Worm (Caenorhabditis elegans) whole organism, young adult: ENCODE measurements around the gene F31E3.12.
A peak's percentile ranks its signal among the peaks of the same experiment; 100 is the strongest.

Experiments
- B0035.1 ChIP-seq: sonication (generic microtip); optimal IDR thresholded peaks from 2 replicates; lab custom pipeline; 2016; ENCODE audit warnings: missing genetic modification characterization, mild to moderate bottlenecking, missing compliant biosample characterization, missing genotype, missing genetic modification reagents
- B0336.3 ChIP-seq: fragments of 200-800 bp; sonication (Bioruptor generic); IDR thresholded peaks from 2 replicates; pipeline ENCODE4 v1.3.6; 2022; ENCODE audit warnings: missing genetic modification characterization, missing compliant biosample characterization
- C17E4.6 ChIP-seq: fragments of 200-800 bp; sonication (Bioruptor generic); IDR thresholded peaks from 2 replicates; pipeline ENCODE4 v1.3.6; 2022; ENCODE audit warnings: missing genetic modification reagents, missing genetic modification characterization, missing compliant biosample characterization
- F23B12.7 ChIP-seq: sonication (generic microtip); optimal IDR thresholded peaks from 2 replicates; lab custom pipeline; 2017; ENCODE audit warnings: missing genetic modification characterization, mild to moderate bottlenecking, missing compliant biosample characterization, antibody characterized with exemption, moderate library complexity; ENCODE audit not compliant: insufficient read depth
- F37B4.10 ChIP-seq: fragments of 200-800 bp; sonication (Bioruptor generic); IDR thresholded peaks from 2 replicates; pipeline ENCODE4 v1.3.6; 2022; ENCODE audit warnings: missing genetic modification characterization, missing compliant biosample characterization
- F49E8.2 ChIP-seq: sonication (generic microtip); optimal IDR thresholded peaks from 3 replicates; lab custom pipeline; 2017; ENCODE audit warnings: missing genetic modification characterization, mild to moderate bottlenecking, missing compliant biosample characterization, antibody characterized with exemption, moderate library complexity; ENCODE audit not compliant: insufficient read depth
- F52B5.7 ChIP-seq: sonication (generic microtip); optimal IDR thresholded peaks from 2 replicates; lab custom pipeline; 2016; ENCODE audit warnings: mild to moderate bottlenecking, missing genetic modification characterization, missing compliant biosample characterization
- F55B11.4 ChIP-seq: sonication (generic microtip); optimal IDR thresholded peaks from 2 replicates; lab custom pipeline; 2016; ENCODE audit warnings: missing compliant biosample characterization, missing genetic modification characterization, borderline replicate concordance; ENCODE audit not compliant: insufficient read depth
- F57A8.1 ChIP-seq: fragments of 200-800 bp; sonication (Bioruptor generic); optimal IDR thresholded peaks from 2 replicates; lab custom pipeline; 2018; ENCODE audit warnings: mild to moderate bottlenecking, missing genetic modification characterization, moderate library complexity, missing compliant biosample characterization
- F57C9.4 ChIP-seq: sonication (generic microtip); optimal IDR thresholded peaks from 2 replicates; lab custom pipeline; 2017; ENCODE audit warnings: mild to moderate bottlenecking, missing genetic modification characterization, missing compliant biosample characterization
- T07F8.4 ChIP-seq: sonication (generic microtip); optimal IDR thresholded peaks from 2 replicates; lab custom pipeline; 2016; ENCODE audit warnings: mild to moderate bottlenecking, missing genetic modification characterization, moderate library complexity, missing compliant biosample characterization
- Y53G8AR.9 ChIP-seq: fragments of 200-800 bp; sonication (Bioruptor generic); conservative IDR thresholded peaks from 2 replicates; pipeline ENCODE4 v1.3.6; 2022; ENCODE audit warnings: missing genetic modification reagents, missing genetic modification characterization, missing compliant biosample characterization
- Y56A3A.18 ChIP-seq: fragments of 200-800 bp; sonication (Bioruptor generic); IDR thresholded peaks from 2 replicates; pipeline ENCODE4 v1.3.6; 2022; ENCODE audit warnings: missing genetic modification reagents, missing genetic modification characterization, missing compliant biosample characterization
- Y95B8A.8 ChIP-seq: fragments of 200-800 bp; sonication (Bioruptor generic); IDR thresholded peaks from 2 replicates; pipeline ENCODE4 v1.3.6; 2022; ENCODE audit warnings: missing genetic modification reagents, missing genetic modification characterization, missing compliant biosample characterization
- ama-1 ChIP-seq, 3 experiments: fragments of 150-350 bp in 1 of 3; sonication (generic microtip) in 2 of 3; optimal IDR thresholded peaks; 2 replicates each; lab custom pipeline; 2014 to 2018; ENCODE audit warnings: missing biosample characterization in 2 of 3, missing genetic modification characterization in 2 of 3, missing genetic modification reagents in 2 of 3
- aptf-2 ChIP-seq: fragments of 200-800 bp; sonication (Bioruptor generic); conservative IDR thresholded peaks from 2 replicates; pipeline ENCODE4 v1.3.6; 2022; ENCODE audit warnings: missing genetic modification reagents, missing genetic modification characterization, missing compliant biosample characterization
- atf-7 ChIP-seq: sonication (generic microtip); optimal IDR thresholded peaks from 2 replicates; lab custom pipeline; 2017; ENCODE audit warnings: mild to moderate bottlenecking, missing genetic modification characterization, missing compliant biosample characterization
- athp-1 ChIP-seq: sonication (generic microtip); optimal IDR thresholded peaks from 2 replicates; lab custom pipeline; 2017; ENCODE audit warnings: mild to moderate bottlenecking, missing genetic modification characterization, missing compliant biosample characterization
- bed-1 ChIP-seq: fragments of 200-800 bp; sonication (Bioruptor generic); IDR thresholded peaks from 2 replicates; pipeline ENCODE4 v1.3.6; 2022; ENCODE audit warnings: missing genetic modification reagents, missing genetic modification characterization, missing compliant biosample characterization
- bed-2 ChIP-seq: fragments of 200-800 bp; sonication (Bioruptor generic); IDR thresholded peaks from 2 replicates; pipeline ENCODE4 v1.3.6; 2022; ENCODE audit warnings: missing genetic modification reagents, missing genetic modification characterization, missing compliant biosample characterization
- cebp-1 ChIP-seq, 2 experiments: fragments of 200-800 bp in 1 of 2; sonication (Bioruptor generic) in 1 of 2; sonication (generic microtip) in 1 of 2; IDR thresholded peaks in 1 of 2; optimal IDR thresholded peaks in 1 of 2; 2 replicates each; pipeline versions ENCODE4 v1.3.6 to Lab custom; 2017 to 2022; ENCODE audit warnings: missing compliant biosample characterization in 2 of 2, missing genetic modification characterization in 2 of 2, mild to moderate bottlenecking in 1 of 2, missing genetic modification reagents in 1 of 2, moderate library complexity in 1 of 2
- ceh-27 ChIP-seq: fragments of 200-800 bp; sonication (Bioruptor generic); optimal IDR thresholded peaks from 2 replicates; lab custom pipeline; 2018; ENCODE audit warnings: mild to moderate bottlenecking, missing genetic modification characterization, moderate library complexity, missing compliant biosample characterization
- ceh-58 ChIP-seq: fragments of 200-800 bp; sonication (Bioruptor generic); IDR thresholded peaks from 2 replicates; pipeline ENCODE4 v1.3.6; 2022; ENCODE audit warnings: missing genetic modification characterization, missing compliant biosample characterization
- die-1 ChIP-seq: sonication (generic microtip); optimal IDR thresholded peaks from 2 replicates; lab custom pipeline; 2016; ENCODE audit warnings: missing genotype, mild to moderate bottlenecking, missing genetic modification characterization, missing compliant biosample characterization
- efl-1 ChIP-seq: fragments of 150-350 bp; optimal IDR thresholded peaks from 2 replicates; lab custom pipeline; 2014; ENCODE audit warnings: missing biosample characterization, missing genetic modification reagents, missing genetic modification characterization
- egrh-3 ChIP-seq: fragments of 200-800 bp; sonication (Bioruptor generic); IDR thresholded peaks from 2 replicates; pipeline ENCODE4 v1.3.6; 2022; ENCODE audit warnings: missing genetic modification reagents, missing genetic modification characterization, missing compliant biosample characterization
- ets-4 ChIP-seq: fragments of 200-800 bp; sonication (Bioruptor generic); optimal IDR thresholded peaks from 2 replicates; lab custom pipeline; 2018; ENCODE audit warnings: mild to moderate bottlenecking, missing genetic modification characterization, missing compliant biosample characterization
- fkh-3 ChIP-seq: sonication (generic microtip); optimal IDR thresholded peaks from 2 replicates; lab custom pipeline; 2016; ENCODE audit warnings: mild to moderate bottlenecking, missing genetic modification characterization, missing compliant biosample characterization
- hrde-1 ChIP-seq: sonication (generic microtip); optimal IDR thresholded peaks from 2 replicates; lab custom pipeline; 2016; ENCODE audit warnings: missing genetic modification characterization, mild to moderate bottlenecking, missing compliant biosample characterization, moderate library complexity, missing genotype, missing genetic modification reagents, borderline replicate concordance
- hsf-1 ChIP-seq: fragments of 200-800 bp; sonication (Bioruptor generic); IDR thresholded peaks from 2 replicates; pipeline ENCODE4 v1.3.6; 2022; ENCODE audit warnings: missing genetic modification reagents, missing genetic modification characterization, missing compliant biosample characterization
- lin-54 ChIP-seq: fragments of 200-800 bp; sonication (Bioruptor generic); optimal IDR thresholded peaks from 2 replicates; lab custom pipeline; 2018; ENCODE audit warnings: mild to moderate bottlenecking, missing genetic modification characterization, missing compliant biosample characterization
- madf-10 ChIP-seq: sonication (generic microtip); optimal IDR thresholded peaks from 2 replicates; lab custom pipeline; 2016; ENCODE audit warnings: mild to moderate bottlenecking, missing genetic modification characterization, missing compliant biosample characterization
- madf-6 ChIP-seq: fragments of 200-800 bp; sonication (Bioruptor generic); IDR thresholded peaks from 2 replicates; pipeline ENCODE4 v1.3.6; 2022; ENCODE audit warnings: missing genetic modification reagents, missing genetic modification characterization, missing compliant biosample characterization
- mcd-1 ChIP-seq: fragments of 200-800 bp; sonication (Bioruptor generic); IDR thresholded peaks from 2 replicates; pipeline ENCODE4 v1.3.6; 2022; ENCODE audit warnings: missing genetic modification reagents, missing genetic modification characterization, missing compliant biosample characterization
- mxl-1 ChIP-seq: sonication (generic microtip); optimal IDR thresholded peaks from 2 replicates; lab custom pipeline; 2016; ENCODE audit warnings: missing genetic modification characterization, missing compliant biosample characterization
- pha-4 ChIP-seq: fragments of 150-350 bp; sonication (generic microtip); optimal IDR thresholded peaks from 2 replicates; lab custom pipeline; 2014; ENCODE audit warnings: missing biosample characterization, missing genetic modification reagents, missing genetic modification characterization
- repo-1 ChIP-seq: sonication (generic microtip); optimal IDR thresholded peaks from 2 replicates; lab custom pipeline; 2017; ENCODE audit warnings: mild to moderate bottlenecking, missing genetic modification characterization, missing compliant biosample characterization
- rpc-1 ChIP-seq, 2 experiments: fragments of 150-350 bp in 1 of 2; sonication (generic microtip) in 1 of 2; optimal IDR thresholded peaks; 2 replicates each; lab custom pipeline; 2014 to 2018; ENCODE audit warnings: missing biosample characterization in 1 of 2, missing genetic modification characterization in 1 of 2, missing genetic modification reagents in 1 of 2, missing genotype in 1 of 2
- snpc-1.3 ChIP-seq: sonication (generic microtip); optimal IDR thresholded peaks from 2 replicates; lab custom pipeline; 2017; ENCODE audit warnings: missing genetic modification characterization, mild to moderate bottlenecking, missing compliant biosample characterization, antibody characterized with exemption, moderate library complexity, missing genotype, missing genetic modification reagents; ENCODE audit not compliant: insufficient read depth
- snpc-3.4 ChIP-seq: sonication (generic microtip); optimal IDR thresholded peaks from 2 replicates; lab custom pipeline; 2017; ENCODE audit warnings: missing genetic modification characterization, mild to moderate bottlenecking, missing compliant biosample characterization, antibody characterized with exemption, moderate library complexity, missing genotype, missing genetic modification reagents
- snpc-4 ChIP-seq, 5 experiments: fragments of 150-350 bp in 1 of 5; sonication (generic microtip) in 4 of 5; optimal IDR thresholded peaks; 2 replicates each; lab custom pipeline; 2014 to 2018; ENCODE audit warnings: missing genetic modification characterization in 5 of 5, missing biosample characterization in 3 of 5, antibody characterized with exemption in 2 of 5, mild to moderate bottlenecking in 2 of 5, missing compliant biosample characterization in 2 of 5, missing genotype in 2 of 5, moderate library complexity in 2 of 5, missing genetic modification reagents in 1 of 5
- tlf-1 ChIP-seq: fragments of 200-800 bp; sonication (Bioruptor generic); optimal IDR thresholded peaks from 2 replicates; lab custom pipeline; 2018; ENCODE audit warnings: mild to moderate bottlenecking, missing genetic modification characterization, missing compliant biosample characterization
- ztf-26 ChIP-seq: sonication (generic microtip); optimal IDR thresholded peaks from 2 replicates; lab custom pipeline; 2017; ENCODE audit warnings: missing genetic modification characterization, missing compliant biosample characterization
- ztf-3 ChIP-seq: fragments of 200-800 bp; sonication (Bioruptor generic); optimal IDR thresholded peaks from 2 replicates; lab custom pipeline; 2018; ENCODE audit warnings: mild to moderate bottlenecking, missing genetic modification characterization, missing compliant biosample characterization

Gene F31E3.12

ce11 chrIII:6929558-6930167 lies 39.5 kb upstream of the F31E3.12 start, which contains the start of gene inf-1 (continued):
- TF ChIP-seq lin-54, result peak; percentile 18
- no peak for TF ChIP-seq mxl-1 (tag; lab: Kevin White, UChicago)
- no peak for TF ChIP-seq ets-4 (GFP tag; lab: Kevin White, UChicago)
- TF ChIP-seq madf-10 (tag; lab: Kevin White, UChicago), result no peak
- no peak for TF ChIP-seq F55B11.4 (tag; lab: Kevin White, UChicago)
- TF ChIP-seq F57A8.1 (GFP tag; lab: Kevin White, UChicago), result no peak
- TF ChIP-seq efl-1 (GFP tag; lab: Kevin White, UChicago), result peak; percentile 36
- TF ChIP-seq snpc-3.4 (tag; lab: Kevin White, UChicago), result peak; percentile 9
- no peak for TF ChIP-seq fkh-3 (tag; lab: Kevin White, UChicago)
- TF ChIP-seq ceh-27, result no peak
- TF ChIP-seq aptf-2 (GFP tag; lab: Robert Waterston, UW), result no peak
- TF ChIP-seq T07F8.4 (tag; lab: Kevin White, UChicago), result no peak
- TF ChIP-seq bed-2 (GFP tag; lab: Robert Waterston, UW), result no peak
- TF ChIP-seq bed-1, result no peak
- no peak for TF ChIP-seq rpc-1 (optimal IDR thresholded peaks at IDR 0.05; lab: Kevin White, UChicago)
- no peak for TF ChIP-seq rpc-1 (tag; optimal IDR thresholded peaks at IDR 0.05; lab: Kevin White, UChicago)
- TF ChIP-seq Y95B8A.8 (GFP tag; lab: Robert Waterston, UW), result no peak
- no peak for TF ChIP-seq C17E4.6 (GFP tag; lab: Robert Waterston, UW)
- no peak for TF ChIP-seq ztf-26 (tag; lab: Kevin White, UChicago)
- peak; percentile 51 for TF ChIP-seq F23B12.7
- no peak for TF ChIP-seq B0035.1 (tag; lab: Kevin White, UChicago)
- no peak for TF ChIP-seq die-1 (tag; lab: Kevin White, UChicago)

- TF ChIP-seq Y53G8AR.9 (GFP tag; lab: Robert Waterston, UW) (0 out of 2 replicates have a peak, but pooled peaks have one; percentile 50), pha-4 (tag; lab: Kevin White, UChicago) (no peak), lin-54 (peak; percentile 24), atf-7 (tag; lab: Kevin White, UChicago) (peak; percentile 33), madf-6 (GFP tag; lab: Robert Waterston, UW) (peak; percentile 56), athp-1 (tag; lab: Kevin White, UChicago) (peak; percentile 32), hsf-1 (GFP tag; lab: Robert Waterston, UW) (peak; percentile 69), mcd-1 (GFP tag; lab: Robert Waterston, UW) (peak; percentile 25; the same call in 1 of the 2 replicates), fkh-3 (tag; lab: Kevin White, UChicago) (peak; percentile 76), B0336.3 (GFP tag; lab: Robert Waterston, UW) (peak; percentile 82), F37B4.10 (GFP tag; lab: Robert Waterston, UW) (no peak), F52B5.7 (no peak), snpc-4 (GFP tag; optimal IDR thresholded peaks at IDR 0.05; lab: Kevin White, UChicago) (no peak), snpc-4 (tag; optimal IDR thresholded peaks at IDR 0.05; lab: Kevin White, UChicago) (peak in 1 of 4 experiments; percentile 26), egrh-3 (GFP tag; lab: Robert Waterston, UW) (no peak), ceh-58 (GFP tag; lab: Robert Waterston, UW) (no peak), tlf-1 (GFP tag; lab: Kevin White, UChicago) (peak; percentile 35), snpc-1.3 (tag; lab: Kevin White, UChicago) (peak; percentile 12), hrde-1 (tag; lab: Kevin White, UChicago) (peak; percentile 46), ama-1 (optimal IDR thresholded peaks at IDR 0.05; lab: Kevin White, UChicago) (no peak), ama-1 (GFP tag; optimal IDR thresholded peaks at IDR 0.05; lab: Kevin White, UChicago) (peak in 1 of 2 experiments; percentile 26), Y56A3A.18 (GFP tag; lab: Robert Waterston, UW) (peak; percentile 35; the same call in 1 of the 2 replicates), cebp-1 (GFP tag; IDR thresholded peaks at IDR 0.05; lab: Robert Waterston, UW) (no peak), cebp-1 (tag; optimal IDR thresholded peaks at IDR 0.05; lab: Kevin White, UChicago) (peak; percentile 22), F49E8.2 (tag; lab: Kevin White, UChicago) (peak; percentile 12), F57C9.4 (tag; lab: Kevin White, UChicago) (no peak), ztf-3 (GFP tag; lab: Kevin White, UChicago) (no peak), repo-1 (peak; percentile 5)
Observed at ce11 chrIII:6931896-6932295, 37.3 kb upstream of the F31E3.12 start, which contains the start of gene byn-1. Gene byn-1, plus strand, starts transcription at chrIII:6932001.
